Worm (Caenorhabditis elegans) whole organism, midembryonic: ENCODE data around the gene C37H5.14.

ENCODE experiments used
- klf-2 ChIP-seq: fragments of 200-800 bp; sonication (Bioruptor generic); conservative IDR thresholded peaks from 2 replicates; pipeline ENCODE4 v1.3.6; 2022; ENCODE audit warnings: missing genetic modification reagents, missing genetic modification characterization, missing compliant biosample characterization
- tab-1 ChIP-seq: fragments of 200-800 bp; sonication (Bioruptor generic); IDR thresholded peaks from 2 replicates; pipeline ENCODE4 v1.3.6; 2022; ENCODE audit warnings: missing genetic modification characterization, missing compliant biosample characterization
- ztf-29 ChIP-seq: fragments of 200-800 bp; sonication (Bioruptor generic); IDR thresholded peaks from 2 replicates; pipeline ENCODE4 v1.3.6; 2022; ENCODE audit warnings: missing genetic modification reagents, missing genetic modification characterization, missing compliant biosample characterization

- TF ChIP-seq tab-1 (GFP tag; lab: Robert Waterston, UW) = no peak
- TF ChIP-seq ztf-29 (GFP tag; lab: Robert Waterston, UW) = no peak
- no peak for TF ChIP-seq klf-2 (GFP tag; lab: Robert Waterston, UW)
Observed at ce11 chrV:4841179-4841578, 7.0 kb upstream of the C37H5.14 start, which contains the start of gene cwp-1.
